Fruit fly (Drosophila melanogaster) whole organism, embryonic: ENCODE measurements around the gene CG7366.
A peak's percentile ranks its signal among the peaks of the same experiment; 100 is the strongest.

ENCODE experiments used
- Abd-B ChIP-seq: fragments of 200-800 bp; sonication (Bioruptor generic); optimal IDR thresholded peaks from 2 replicates; lab custom pipeline; 2018; ENCODE audit warnings: missing biosample characterization, mild to moderate bottlenecking, missing genetic modification characterization, moderate library complexity
- Asciz ChIP-seq: fragments of 200-800 bp; sonication (Bioruptor generic); optimal IDR thresholded peaks from 2 replicates; lab custom pipeline; 2017; ENCODE audit warnings: missing biosample characterization, mild to moderate bottlenecking, missing genetic modification characterization, missing genetic modification reagents
- CG10147 ChIP-seq: fragments of 200-800 bp; sonication (Bioruptor generic); optimal IDR thresholded peaks from 2 replicates; lab custom pipeline; 2019; ENCODE audit warnings: missing biosample characterization, mild to moderate bottlenecking, missing genetic modification characterization, moderate library complexity
- CG11093 ChIP-seq: fragments of 200-800 bp; sonication (Bioruptor generic); IDR thresholded peaks from 3 replicates; pipeline ENCODE4 v1.3.6; 2022; ENCODE audit warnings: missing biosample characterization, missing genetic modification characterization
- CG11723 ChIP-seq: fragments of 200-800 bp; sonication (Bioruptor generic); optimal IDR thresholded peaks from 2 replicates; lab custom pipeline; 2017; ENCODE audit warnings: missing biosample characterization, mild to moderate bottlenecking, missing genetic modification characterization
- CG14667 ChIP-seq: fragments of 200-800 bp; sonication (Bioruptor generic); IDR thresholded peaks from 2 replicates; pipeline ENCODE4 v1.3.6; 2022; ENCODE audit warnings: missing biosample characterization, missing genetic modification characterization
- CG15269 ChIP-seq: fragments of 200-800 bp; sonication (Bioruptor generic); optimal IDR thresholded peaks from 2 replicates; lab custom pipeline; 2018; ENCODE audit warnings: missing biosample characterization, mild to moderate bottlenecking, missing genetic modification characterization, moderate library complexity
- CG16779 ChIP-seq: fragments of 200-800 bp; sonication (Bioruptor generic); IDR thresholded peaks from 2 replicates; pipeline ENCODE4 v1.3.6; 2022; ENCODE audit warnings: missing biosample characterization, missing genetic modification characterization
- CG16813 ChIP-seq: fragments of 200-800 bp; sonication (Bioruptor generic); IDR thresholded peaks from 3 replicates; pipeline ENCODE4 v1.3.6; 2022; ENCODE audit warnings: missing biosample characterization, missing genetic modification characterization; ENCODE audit not compliant: partially characterized antibody
- CG17385 ChIP-seq: fragments of 200-800 bp; sonication (Bioruptor generic); optimal IDR thresholded peaks from 3 replicates; lab custom pipeline; 2018; ENCODE audit warnings: missing biosample characterization, mild to moderate bottlenecking, missing genetic modification characterization
- CG31365 ChIP-seq: fragments of 200-800 bp; sonication (Bioruptor generic); optimal IDR thresholded peaks from 2 replicates; lab custom pipeline; 2018; ENCODE audit warnings: missing biosample characterization, mild to moderate bottlenecking, missing genetic modification characterization
- CG3163 ChIP-seq: fragments of 200-800 bp; sonication (Bioruptor generic); optimal IDR thresholded peaks from 3 replicates; lab custom pipeline; 2016; ENCODE audit warnings: missing biosample characterization, missing genetic modification characterization
- CG33557 ChIP-seq: fragments of 200-800 bp; sonication (Bioruptor generic); optimal IDR thresholded peaks from 2 replicates; lab custom pipeline; 2019; ENCODE audit warnings: missing biosample characterization, mild to moderate bottlenecking, missing genetic modification characterization, moderate library complexity
- CG3995 ChIP-seq: fragments of 200-800 bp; sonication (Bioruptor generic); optimal IDR thresholded peaks from 3 replicates; lab custom pipeline; 2016; ENCODE audit warnings: missing biosample characterization, missing genetic modification characterization
- CG8478 ChIP-seq: fragments of >200 bp; optimal IDR thresholded peaks from 2 replicates; lab custom pipeline; 2018
- CG9817 ChIP-seq: fragments of 200-800 bp; sonication (Bioruptor generic); optimal IDR thresholded peaks from 2 replicates; lab custom pipeline; 2018; ENCODE audit warnings: missing biosample characterization, mild to moderate bottlenecking, missing genetic modification characterization, moderate library complexity
- CkIIα-i1 ChIP-seq: fragments of 200-800 bp; sonication (Bioruptor generic); IDR thresholded peaks from 2 replicates; pipeline ENCODE4 v1.3.6; 2022; ENCODE audit warnings: missing biosample characterization, missing genetic modification characterization
- Deaf1 ChIP-seq: fragments of 200-800 bp; optimal IDR thresholded peaks from 3 replicates; lab custom pipeline; 2019; ENCODE audit warnings: missing biosample characterization, mild to moderate bottlenecking, missing genetic modification characterization, moderate library complexity
- E2f2 ChIP-seq: fragments of 200-800 bp; sonication (Bioruptor generic); IDR thresholded peaks from 2 replicates; pipeline ENCODE4 v1.3.6; 2022; ENCODE audit warnings: missing biosample characterization, missing genetic modification characterization
- Ets65A ChIP-seq: fragments of 200-800 bp; sonication (Bioruptor generic); peaks from one replicate; lab custom pipeline; 2016; ENCODE audit warnings: missing biosample characterization, missing genetic modification characterization
- HLH3B ChIP-seq: fragments of 200-800 bp; sonication (Bioruptor generic); IDR thresholded peaks from 2 replicates; pipeline ENCODE4 v1.3.6; 2022; ENCODE audit warnings: missing biosample characterization, missing genetic modification characterization
- Hr51 ChIP-seq, 2 experiments: fragments of 200-800 bp; sonication (Bioruptor generic); optimal IDR thresholded peaks; 2 replicates in 1 of 2; 3 replicates in 1 of 2; lab custom pipeline; 2016 to 2018; ENCODE audit warnings: missing biosample characterization in 2 of 2, missing genetic modification characterization in 2 of 2, mild to moderate bottlenecking in 1 of 2, moderate library complexity in 1 of 2
- Mad ChIP-seq: fragments of 200-800 bp; sonication (Bioruptor generic); optimal IDR thresholded peaks from 2 replicates; lab custom pipeline; 2016; ENCODE audit warnings: missing biosample characterization, missing genetic modification characterization
- Myb ChIP-seq: fragments of 200-800 bp; sonication (Bioruptor generic); optimal IDR thresholded peaks from 2 replicates; lab custom pipeline; 2016; ENCODE audit warnings: missing biosample characterization, missing genetic modification characterization
- NC2β ChIP-seq: fragments of 200-800 bp; sonication (Bioruptor generic); optimal IDR thresholded peaks from 2 replicates; lab custom pipeline; 2016; ENCODE audit warnings: missing biosample characterization, missing genetic modification characterization
- NfI ChIP-seq: fragments of 200-800 bp; sonication (Bioruptor generic); optimal IDR thresholded peaks from 3 replicates; lab custom pipeline; 2018; ENCODE audit warnings: missing biosample characterization, mild to moderate bottlenecking, missing genetic modification characterization, moderate library complexity
- Pdp1 ChIP-seq, 2 experiments: fragments of 200-800 bp; sonication (Bioruptor generic); optimal IDR thresholded peaks; 3 replicates each; lab custom pipeline; 2016; ENCODE audit warnings: missing biosample characterization in 2 of 2, missing genetic modification characterization in 2 of 2, mild to moderate bottlenecking in 1 of 2, moderate library complexity in 1 of 2
- Sry-δ ChIP-seq: fragments of 200-800 bp; sonication (Bioruptor generic); optimal IDR thresholded peaks from 2 replicates; lab custom pipeline; 2016; ENCODE audit warnings: missing biosample characterization, missing genetic modification characterization
- amos ChIP-seq: fragments of 200-800 bp; sonication (Bioruptor generic); IDR thresholded peaks from 2 replicates; pipeline ENCODE4 v1.3.6; 2022; ENCODE audit warnings: missing biosample characterization, missing genetic modification characterization; ENCODE audit not compliant: partially characterized antibody
- ase ChIP-seq: fragments of 200-800 bp; sonication (Bioruptor generic); IDR thresholded peaks from 3 replicates; pipeline ENCODE4 v1.3.6; 2022; ENCODE audit warnings: missing biosample characterization, missing genetic modification characterization
- chif ChIP-seq, 2 experiments: fragments of 200-800 bp; sonication (Bioruptor generic); optimal IDR thresholded peaks; 3 replicates each; lab custom pipeline; 2016; ENCODE audit warnings: missing biosample characterization in 2 of 2, missing genetic modification characterization in 2 of 2
- chinmo ChIP-seq: fragments of 200-800 bp; sonication (Bioruptor generic); IDR thresholded peaks from 4 replicates; pipeline ENCODE4 v1.3.6; 2022; ENCODE audit warnings: missing biosample characterization, missing genetic modification characterization; ENCODE audit not compliant: partially characterized antibody
- crc ChIP-seq: fragments of 200-800 bp; sonication (Bioruptor generic); optimal IDR thresholded peaks from 2 replicates; lab custom pipeline; 2016; ENCODE audit warnings: missing biosample characterization, missing genetic modification characterization
- crp ChIP-seq, 2 experiments: fragments of 200-800 bp; sonication (Bioruptor generic); optimal IDR thresholded peaks; 2 replicates in 1 of 2; 3 replicates in 1 of 2; lab custom pipeline; 2017; ENCODE audit warnings: missing biosample characterization in 2 of 2, missing genetic modification characterization in 2 of 2, mild to moderate bottlenecking in 1 of 2, moderate library complexity in 1 of 2
- danr ChIP-seq: fragments of 200-800 bp; sonication (Bioruptor generic); IDR thresholded peaks from 2 replicates; pipeline ENCODE4 v1.3.6; 2022; ENCODE audit warnings: missing biosample characterization, missing genetic modification characterization
- dmrt11E ChIP-seq: fragments of 200-800 bp; sonication (Bioruptor generic); optimal IDR thresholded peaks from 3 replicates; lab custom pipeline; 2018; ENCODE audit warnings: missing biosample characterization, mild to moderate bottlenecking, missing genetic modification characterization, moderate library complexity
- eyg ChIP-seq: fragments of 200-800 bp; sonication (Bioruptor generic); optimal IDR thresholded peaks from 3 replicates; lab custom pipeline; 2016; ENCODE audit warnings: missing biosample characterization, missing genetic modification characterization
- hbn ChIP-seq: fragments of 200-800 bp; sonication (Bioruptor generic); IDR thresholded peaks from 2 replicates; pipeline ENCODE4 v1.3.6; 2022; ENCODE audit warnings: missing biosample characterization, missing genetic modification characterization; ENCODE audit not compliant: partially characterized antibody
- ind ChIP-seq: fragments of 200-800 bp; sonication (Bioruptor generic); optimal IDR thresholded peaks from 3 replicates; lab custom pipeline; 2016; ENCODE audit warnings: missing biosample characterization, missing genetic modification characterization
- lov ChIP-seq, 2 experiments: fragments of 200-800 bp in 1 of 2; fragments of >200 bp in 1 of 2; sonication (Bioruptor generic) in 1 of 2; IDR thresholded peaks in 1 of 2; optimal IDR thresholded peaks in 1 of 2; 2 replicates in 1 of 2; 3 replicates in 1 of 2; pipeline versions ENCODE4 v1.3.6 to Lab custom; 2017 to 2022; ENCODE audit warnings: missing biosample characterization in 1 of 2, missing genetic modification characterization in 1 of 2
- pzg ChIP-seq: fragments of 200-800 bp; sonication (Bioruptor generic); optimal IDR thresholded peaks from 3 replicates; lab custom pipeline; 2018; ENCODE audit warnings: missing biosample characterization, mild to moderate bottlenecking, missing genetic modification characterization, moderate library complexity
- ranshi ChIP-seq: fragments of 200-800 bp; sonication (Bioruptor generic); IDR thresholded peaks from 2 replicates; pipeline ENCODE4 v1.3.6; 2022; ENCODE audit warnings: missing biosample characterization, missing genetic modification characterization
- sc ChIP-seq, 3 experiments: fragments of >200 bp in 2 of 3; fragments of 200-800 bp in 1 of 3; sonication (Bioruptor generic) in 1 of 3; optimal IDR thresholded peaks; 2 replicates in 2 of 3; 3 replicates in 1 of 3; lab custom pipeline; 2017; ENCODE audit warnings: mild to moderate bottlenecking in 1 of 3, missing biosample characterization in 1 of 3, missing genetic modification characterization in 1 of 3, missing genetic modification reagents in 1 of 3
- sens ChIP-seq: fragments of 200-800 bp; sonication (Bioruptor generic); peaks from one replicate; lab custom pipeline; 2016; ENCODE audit warnings: missing biosample characterization, missing genetic modification characterization
- trem ChIP-seq: fragments of 200-800 bp; optimal IDR thresholded peaks from 3 replicates; lab custom pipeline; 2019; ENCODE audit warnings: missing biosample characterization, mild to moderate bottlenecking, missing genetic modification characterization, moderate library complexity

The CG7366 gene

DNA sequence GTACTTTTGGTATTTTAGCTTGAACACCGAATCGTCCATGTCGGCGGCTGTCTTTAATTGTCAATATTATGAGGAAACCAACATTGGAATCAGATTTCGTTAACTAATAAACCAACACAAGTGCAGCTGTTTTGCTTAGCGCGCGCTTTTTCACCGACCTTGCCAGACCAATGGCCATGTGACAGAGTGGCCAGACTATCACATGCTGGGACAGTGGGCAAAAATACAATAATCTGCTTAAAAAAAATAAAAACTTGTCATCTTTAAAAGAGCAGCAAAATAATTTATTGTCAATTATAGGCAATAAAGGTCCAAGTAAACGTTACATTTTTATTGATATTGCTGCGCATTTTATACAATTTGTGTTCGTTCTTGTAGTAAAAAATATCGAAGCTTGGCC, 26.4 kb downstream of the CG7366 start, which contains the start of gene RecQ4 (continued):
- peak; percentile 97 for TF ChIP-seq E2f2 (GFP tag; lab: Robert Waterston, UW)
- TF ChIP-seq CG9817 (tag; lab: Kevin White, UChicago), result no peak

DNA sequence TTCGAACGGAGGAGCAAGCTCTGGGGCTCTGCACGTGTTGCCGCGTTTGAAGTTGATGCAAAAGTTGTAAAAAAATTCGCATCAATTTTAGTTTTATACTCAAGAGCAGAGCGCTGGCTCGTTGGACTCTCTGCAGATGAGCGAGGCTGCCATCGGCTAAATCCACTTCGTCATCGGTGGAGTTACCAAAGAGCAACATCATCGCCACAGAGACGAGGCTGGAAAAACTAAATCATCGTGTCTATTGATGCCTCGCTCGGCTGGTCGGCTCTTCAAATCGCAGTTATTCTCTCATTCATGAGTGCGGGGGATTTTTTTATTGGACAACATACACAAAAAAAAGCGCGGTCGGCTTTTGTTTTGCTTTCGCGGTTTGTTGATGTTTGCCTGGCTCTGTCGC, 36.8 kb downstream of the CG7366 start, which contains the start of gene CG13675:
TSS of gene CG13675 (minus strand) at position 83 of the 400 bp plus-strand sequence.
- peak; percentile 21 for TF ChIP-seq sens (GFP tag; lab: Kevin White, UChicago)
- 0 out of 4 replicates have a peak, but pooled peaks have one; percentile 50 for TF ChIP-seq chinmo (GFP tag; lab: Robert Waterston, UW)
- peak; percentile 67 for TF ChIP-seq Deaf1
- TF ChIP-seq CG17385 (GFP tag; lab: Kevin White, UChicago), result no peak

DNA sequence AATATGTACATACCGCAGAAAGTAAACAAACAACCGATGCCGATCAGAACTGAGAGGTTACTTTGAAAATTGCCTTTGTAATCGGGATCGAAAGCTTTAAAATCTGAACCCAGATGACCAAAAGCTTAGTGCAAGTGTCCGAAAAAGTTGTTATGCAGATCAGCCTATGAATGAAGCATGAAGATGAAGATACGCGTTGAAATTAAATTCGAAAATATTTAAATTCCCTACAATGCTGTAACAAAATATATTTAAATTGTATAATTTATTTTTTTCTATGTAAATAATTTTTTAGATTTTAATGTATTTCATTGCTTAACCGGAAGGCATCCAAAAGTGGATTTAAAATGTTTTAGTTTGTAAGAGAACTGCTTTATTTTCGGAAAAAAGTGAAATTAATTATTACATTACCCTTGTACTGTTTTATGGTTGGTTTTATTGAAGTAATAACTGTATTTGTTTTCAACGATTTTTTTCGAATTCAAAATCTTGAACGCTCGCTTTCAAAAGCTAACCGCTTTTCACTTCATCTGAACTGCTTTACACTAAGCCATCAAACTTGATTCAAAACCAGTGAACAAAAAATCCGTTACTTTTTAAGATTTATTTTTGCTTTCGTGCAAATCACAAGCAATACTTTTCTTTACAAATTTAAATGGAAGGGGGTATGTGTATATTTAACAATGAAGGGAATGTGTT, 42.3 kb downstream of the CG7366 start, which contains the start of gene CG43886:
TSS of gene CG43886 (minus strand) at position 51 of the 699 bp plus-strand sequence.
- TF ChIP-seq HLH3B (GFP tag; lab: Robert Waterston, UW), result no peak
- no peak for TF ChIP-seq eyg
- TF ChIP-seq Ets65A, result peak; percentile 72
- TF ChIP-seq Hr51 (GFP tag; optimal IDR thresholded peaks at IDR 0.05; lab: Kevin White, UChicago), result no peak
- no peak for TF ChIP-seq Mad
- TF ChIP-seq ind, result no peak
- TF ChIP-seq CG11093 (GFP tag; lab: Robert Waterston, UW), result no peak
- TF ChIP-seq CG16813, result no peak
- no peak for TF ChIP-seq lov (optimal IDR thresholded peaks at IDR 0.05; lab: Kevin White, UChicago)
- no peak for TF ChIP-seq lov (GFP tag; IDR thresholded peaks at IDR 0.05; lab: Robert Waterston, UW)
- no peak for TF ChIP-seq CG33557 (GFP tag; lab: Kevin White, UChicago)
- TF ChIP-seq CkIIα-i1, result no peak
- TF ChIP-seq NfI, result no peak
- no peak for TF ChIP-seq chif (GFP tag; optimal IDR thresholded peaks at IDR 0.05; lab: Kevin White, UChicago)
- TF ChIP-seq CG8478 (lab: Kevin White, UChicago), result no peak
- TF ChIP-seq pzg (GFP tag; lab: Kevin White, UChicago), result peak; percentile 21
- no peak for TF ChIP-seq danr (GFP tag; lab: Robert Waterston, UW)
- TF ChIP-seq CG16779, result no peak
- no peak for TF ChIP-seq ase (GFP tag; lab: Robert Waterston, UW)
- no peak for TF ChIP-seq sc (optimal IDR thresholded peaks at IDR 0.05; lab: Kevin White, UChicago)
- no peak for TF ChIP-seq sc (GFP tag; optimal IDR thresholded peaks at IDR 0.05; lab: Kevin White, UChicago)
- no peak for TF ChIP-seq dmrt11E
- TF ChIP-seq Abd-B (GFP tag; lab: Kevin White, UChicago), result peak; percentile 60
- TF ChIP-seq amos (GFP tag; lab: Robert Waterston, UW), result no peak
- TF ChIP-seq Sry-δ (GFP tag; lab: Kevin White, UChicago), result no peak
- no peak for TF ChIP-seq trem (tag; lab: Kevin White, UChicago)
- TF ChIP-seq ranshi, result no peak
- peak; percentile 99 for TF ChIP-seq Myb (GFP tag; lab: Kevin White, UChicago)
- TF ChIP-seq NC2β (GFP tag; lab: Kevin White, UChicago), result no peak
- TF ChIP-seq Asciz (GFP tag; lab: Kevin White, UChicago), result no peak
- no peak for TF ChIP-seq Pdp1 (GFP tag; optimal IDR thresholded peaks at IDR 0.05; lab: Kevin White, UChicago)
- no peak for TF ChIP-seq crc (GFP tag; lab: Kevin White, UChicago)
- TF ChIP-seq CG10147 (GFP tag; lab: Kevin White, UChicago), result no peak
- TF ChIP-seq CG15269, result no peak
- no peak for TF ChIP-seq hbn (GFP tag; lab: Robert Waterston, UW)
- no peak for TF ChIP-seq CG11723 (GFP tag; lab: Kevin White, UChicago)
- no peak for TF ChIP-seq CG3163 (GFP tag; lab: Kevin White, UChicago)
- no peak for TF ChIP-seq CG14667 (GFP tag; lab: Robert Waterston, UW)
- TF ChIP-seq CG31365 (tag; lab: Kevin White, UChicago), result peak; percentile 88
- peak; percentile 6 for TF ChIP-seq CG3995
- TF ChIP-seq crp (GFP tag; optimal IDR thresholded peaks at IDR 0.05; lab: Kevin White, UChicago), result peak in 1 of 2 experiments; percentile 8
